Fruit fly (Drosophila melanogaster) whole organism, wandering third instar larva: Measurements from ENCODE around the gene CG33296.
A peak's percentile ranks its signal among the peaks of the same experiment; 100 is the strongest.

ENCODE experiments used
- CG32264 ChIP-seq: fragments of 200-800 bp; sonication (Bioruptor generic); optimal IDR thresholded peaks from 2 replicates; lab custom pipeline; 2016; ENCODE audit warnings: missing biosample characterization, missing genetic modification characterization
- CG9705 ChIP-seq: fragments of 200-800 bp; sonication (Bioruptor generic); optimal IDR thresholded peaks from 2 replicates; lab custom pipeline; 2018; ENCODE audit warnings: missing biosample characterization, mild to moderate bottlenecking, missing genetic modification characterization
- CrebA ChIP-seq: fragments of 200-800 bp; sonication (Bioruptor generic); optimal IDR thresholded peaks from 2 replicates; lab custom pipeline; 2016; ENCODE audit warnings: missing biosample characterization, mild to moderate bottlenecking, missing genetic modification characterization, borderline replicate concordance
- Dfd ChIP-seq: fragments of >200 bp; optimal IDR thresholded peaks from 2 replicates; lab custom pipeline; 2017; ENCODE audit warnings: missing biosample characterization, missing genetic modification characterization
- Dif ChIP-seq: fragments of 200-275, 200-300 bp; sonication (Bioruptor generic); optimal IDR thresholded peaks from 2 replicates; lab custom pipeline; 2018; ENCODE audit warnings: missing biosample characterization, missing genetic modification characterization; ENCODE audit not compliant: partially characterized antibody
- HLH106 ChIP-seq: fragments of 200-800 bp; optimal IDR thresholded peaks from 3 replicates; lab custom pipeline; 2019; ENCODE audit warnings: missing biosample characterization, mild to moderate bottlenecking, missing genetic modification characterization, moderate library complexity
- Hnf4 ChIP-seq: fragments of 200-800 bp; sonication (Bioruptor generic); optimal IDR thresholded peaks from 2 replicates; lab custom pipeline; 2016; ENCODE audit warnings: missing biosample characterization, mild to moderate bottlenecking, missing genetic modification characterization
- Hr78 ChIP-seq: fragments of >200 bp; optimal IDR thresholded peaks from 2 replicates; lab custom pipeline; 2017; ENCODE audit warnings: missing biosample characterization, missing genetic modification characterization
- Hr83 ChIP-seq: fragments of 200-300 bp; sonication (Bioruptor generic); optimal IDR thresholded peaks from 2 replicates; lab custom pipeline; 2016; ENCODE audit warnings: missing biosample characterization, mild to moderate bottlenecking, missing genetic modification characterization, moderate library complexity; ENCODE audit not compliant: poor library complexity, severe bottlenecking
- Jra ChIP-seq: sonication (Bioruptor generic); optimal IDR thresholded peaks from 2 replicates; lab custom pipeline; 2016; ENCODE audit warnings: missing biosample characterization, missing genetic modification characterization
- Mio ChIP-seq: sonication (Bioruptor generic); optimal IDR thresholded peaks from 2 replicates; lab custom pipeline; 2016; ENCODE audit warnings: missing biosample characterization, missing genetic modification characterization
- OdsH ChIP-seq: fragments of 200-800 bp; sonication (Bioruptor generic); optimal IDR thresholded peaks from 2 replicates; lab custom pipeline; 2016; ENCODE audit warnings: missing biosample characterization, mild to moderate bottlenecking, missing genetic modification characterization
- Rel ChIP-seq, 2 experiments: fragments of 200-800 bp; sonication (Bioruptor generic) in 1 of 2; optimal IDR thresholded peaks; 2 replicates in 1 of 2; 3 replicates in 1 of 2; lab custom pipeline; 2016 to 2019; ENCODE audit warnings: mild to moderate bottlenecking in 2 of 2, missing biosample characterization in 2 of 2, missing genetic modification characterization in 2 of 2, moderate library complexity in 1 of 2
- Sp1 ChIP-seq: fragments of 200-800 bp; sonication (Bioruptor generic); optimal IDR thresholded peaks from 3 replicates; lab custom pipeline; 2019; ENCODE audit warnings: missing biosample characterization, mild to moderate bottlenecking, missing genetic modification characterization, moderate library complexity
- Vsx2 ChIP-seq: fragments of 200-300, 225-300 bp; sonication (Bioruptor generic); optimal IDR thresholded peaks from 2 replicates; lab custom pipeline; 2018; ENCODE audit warnings: missing biosample characterization, missing genetic modification characterization; ENCODE audit not compliant: partially characterized antibody
- br ChIP-seq: fragments of 200-800 bp; sonication (Bioruptor generic); optimal IDR thresholded peaks from 2 replicates; lab custom pipeline; 2016; ENCODE audit warnings: missing biosample characterization, missing genetic modification characterization
- dl ChIP-seq, 2 experiments: fragments of 175-275, 200-275 bp in 1 of 2; fragments of 200-275 bp in 1 of 2; sonication (Bioruptor generic); optimal IDR thresholded peaks; lab custom pipeline; 2018; ENCODE audit warnings: mild to moderate bottlenecking in 2 of 2, missing biosample characterization in 2 of 2, missing genetic modification characterization in 2 of 2, moderate library complexity in 2 of 2; ENCODE audit not compliant: partially characterized antibody in 2 of 2, insufficient read depth in 1 of 2
- dmrt93B ChIP-seq: fragments of 200-800 bp; sonication (Bioruptor generic); optimal IDR thresholded peaks from 2 replicates; lab custom pipeline; 2018; ENCODE audit warnings: missing biosample characterization, mild to moderate bottlenecking, missing genetic modification characterization
- foxo ChIP-seq, 2 experiments: fragments of 200-800 bp; sonication (Bioruptor generic); optimal IDR thresholded peaks; 2 replicates in 1 of 2; 3 replicates in 1 of 2; lab custom pipeline; 2016 to 2017; ENCODE audit warnings: missing biosample characterization in 2 of 2, missing genetic modification characterization in 2 of 2
- fru ChIP-seq: fragments of 200-800 bp; sonication (Bioruptor generic); optimal IDR thresholded peaks from 3 replicates; lab custom pipeline; 2016; ENCODE audit warnings: missing biosample characterization, mild to moderate bottlenecking, missing genetic modification characterization
- h ChIP-seq: fragments of 200-800 bp; sonication (Bioruptor generic); optimal IDR thresholded peaks from 3 replicates; lab custom pipeline; 2016; ENCODE audit warnings: missing biosample characterization, mild to moderate bottlenecking, missing genetic modification characterization
- jim ChIP-seq: fragments of 175-275, 200-325 bp; sonication (Bioruptor generic); optimal IDR thresholded peaks from 2 replicates; lab custom pipeline; 2016; ENCODE audit warnings: missing biosample characterization, mild to moderate bottlenecking, missing genetic modification characterization
- pan ChIP-seq: fragments of >200 bp; optimal IDR thresholded peaks from 2 replicates; lab custom pipeline; 2017
- psq ChIP-seq: fragments of 200-800 bp; sonication (Bioruptor generic); optimal IDR thresholded peaks from 3 replicates; lab custom pipeline; 2017; ENCODE audit warnings: missing biosample characterization, mild to moderate bottlenecking, missing genetic modification characterization, moderate library complexity
- rgr ChIP-seq: fragments of 200-800 bp; sonication (Bioruptor generic); optimal IDR thresholded peaks from 3 replicates; lab custom pipeline; 2016; ENCODE audit warnings: missing biosample characterization, mild to moderate bottlenecking, missing genetic modification characterization
- sage ChIP-seq: fragments of 200-800 bp; sonication (Bioruptor generic); optimal IDR thresholded peaks from 2 replicates; lab custom pipeline; 2016; ENCODE audit warnings: missing biosample characterization, mild to moderate bottlenecking, missing genetic modification characterization
- sv ChIP-seq: fragments of 200-800 bp; sonication (Bioruptor generic); optimal IDR thresholded peaks from 3 replicates; lab custom pipeline; 2016; ENCODE audit warnings: missing biosample characterization, missing genetic modification characterization
- tai ChIP-seq: sonication (Bioruptor generic); optimal IDR thresholded peaks from 2 replicates; lab custom pipeline; 2016; ENCODE audit warnings: missing biosample characterization, missing genetic modification characterization
- usp ChIP-seq: fragments of >200 bp; optimal IDR thresholded peaks from 2 replicates; lab custom pipeline; 2017; ENCODE audit warnings: missing biosample characterization, missing genetic modification characterization
- woc ChIP-seq: sonication (Bioruptor generic); optimal IDR thresholded peaks from 2 replicates; lab custom pipeline; 2016; ENCODE audit warnings: missing biosample characterization, mild to moderate bottlenecking, missing genetic modification characterization

The CG33296 gene

DNA sequence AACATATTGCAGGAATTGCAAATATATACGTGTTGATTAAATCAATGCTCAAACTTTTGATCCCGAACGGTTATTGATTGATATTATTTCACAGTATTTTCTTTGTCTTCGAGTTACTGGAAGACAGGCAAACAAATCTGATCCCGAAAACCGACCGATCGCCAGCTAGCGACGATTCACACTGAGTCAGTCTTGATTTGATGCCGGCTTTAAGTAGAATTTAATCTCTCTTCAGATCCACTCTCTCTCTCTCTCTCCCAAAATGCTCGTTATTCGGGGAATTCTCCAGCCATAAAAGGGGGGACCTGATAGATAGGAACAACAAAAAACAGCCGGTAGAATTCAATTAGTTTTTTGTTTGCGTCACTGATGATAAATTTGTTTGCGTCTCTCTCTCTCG lies 15.0 kb downstream of the CG33296 start, which contains the start of gene Tep2:
TSS of gene Tep2 (minus strand) at position 185 of the 400 bp plus-strand sequence.
- peak; percentile 47 to 58 for TF ChIP-seq dl (GFP tag; optimal IDR thresholded peaks at IDR 0.05; lab: Kevin White, UChicago; ENCODE audit: insufficient read depth in 1 of 2, partially characterized antibody in 2 of 2)
- no peak for TF ChIP-seq woc (GFP tag; lab: Kevin White, UChicago)
- peak; percentile 58 for TF ChIP-seq Jra (GFP tag; lab: Kevin White, UChicago)
- peak; percentile 36 for TF ChIP-seq rgr (GFP tag; lab: Kevin White, UChicago)
- no peak for TF ChIP-seq Mio (GFP tag; lab: Kevin White, UChicago)
- peak; percentile 43 for TF ChIP-seq fru
- peak; percentile 71 for TF ChIP-seq Dif (GFP tag; lab: Kevin White, UChicago)
- TF ChIP-seq sv (GFP tag; lab: Kevin White, UChicago) = no peak
- peak; percentile 26 for TF ChIP-seq h (GFP tag; lab: Kevin White, UChicago)
- TF ChIP-seq HLH106 = no peak
- peak; percentile 2 for TF ChIP-seq Hr83 (GFP tag; lab: Kevin White, UChicago)
- no peak for TF ChIP-seq Hr78 (GFP tag; lab: Kevin White, UChicago)
- TF ChIP-seq CG9705 = no peak
- no peak for TF ChIP-seq Rel (GFP tag; optimal IDR thresholded peaks at IDR 0.05; lab: Kevin White, UChicago)
- TF ChIP-seq Rel (tag; optimal IDR thresholded peaks at IDR 0.05; lab: Kevin White, UChicago) = peak; percentile 96
- no peak for TF ChIP-seq usp (GFP tag; lab: Kevin White, UChicago)

DNA sequence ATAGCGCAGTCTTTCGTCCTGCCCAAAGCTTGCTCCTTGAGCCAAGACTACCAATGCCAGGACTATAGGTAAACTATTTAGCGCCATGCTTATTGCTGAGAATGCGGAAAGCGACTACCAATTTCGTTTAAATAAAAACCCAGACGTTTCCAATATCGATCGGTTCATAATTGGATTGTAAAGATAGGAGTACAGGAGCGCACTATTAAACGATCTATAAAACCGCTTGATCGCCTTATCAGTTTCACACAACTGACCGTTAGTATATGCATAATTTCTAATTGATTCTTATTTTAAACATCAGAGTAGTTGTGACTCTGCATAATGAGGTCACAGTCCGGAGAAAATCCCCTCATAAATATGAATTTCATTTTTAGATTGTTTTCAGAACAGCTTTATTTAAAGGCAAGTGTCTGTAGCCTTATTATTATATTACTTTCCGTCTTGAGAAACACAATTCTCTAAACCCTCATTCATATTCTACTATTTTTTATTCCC lies 23.8 kb downstream of the CG33296 start, which contains the start of the genes CG7025 and CG43235:
TSS of gene CG7025 (minus strand) at position 101 of the 498 bp plus-strand sequence.
TSS of gene CG43235 (plus strand) at position 448 of the 498 bp plus-strand sequence.
- TF ChIP-seq OdsH = no peak
- TF ChIP-seq Hr78 (GFP tag; lab: Kevin White, UChicago) = no peak
- no peak for TF ChIP-seq h (GFP tag; lab: Kevin White, UChicago)
- TF ChIP-seq Jra (GFP tag; lab: Kevin White, UChicago) = no peak
- no peak for TF ChIP-seq br (GFP tag; lab: Kevin White, UChicago)
- TF ChIP-seq CG32264 (GFP tag; lab: Kevin White, UChicago) = no peak
- TF ChIP-seq Dfd = no peak

DNA sequence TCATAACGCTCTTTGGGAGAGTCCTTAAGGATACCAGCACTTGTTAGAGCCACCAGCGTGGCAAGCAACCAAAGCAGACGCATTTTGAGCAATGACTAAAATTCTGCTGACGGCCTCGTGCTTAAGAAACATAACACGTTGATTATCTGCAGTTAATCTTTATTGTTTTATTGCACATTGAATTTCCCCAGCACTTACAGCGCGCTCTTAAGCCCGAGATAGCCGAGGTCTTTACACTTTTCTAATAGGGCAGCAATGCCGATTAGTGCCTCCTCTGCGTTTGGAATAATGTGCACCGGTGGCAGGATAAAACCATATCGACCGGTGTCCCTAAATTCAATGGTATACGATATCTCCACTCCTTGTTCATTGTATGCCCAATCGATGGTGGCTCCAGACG lies 25.5 kb downstream of the CG33296 start, which contains the start of gene CG18585:
TSS of gene CG18585 (minus strand) at position 101 of the 400 bp plus-strand sequence.
- TF ChIP-seq CG9705 = no peak

DNA sequence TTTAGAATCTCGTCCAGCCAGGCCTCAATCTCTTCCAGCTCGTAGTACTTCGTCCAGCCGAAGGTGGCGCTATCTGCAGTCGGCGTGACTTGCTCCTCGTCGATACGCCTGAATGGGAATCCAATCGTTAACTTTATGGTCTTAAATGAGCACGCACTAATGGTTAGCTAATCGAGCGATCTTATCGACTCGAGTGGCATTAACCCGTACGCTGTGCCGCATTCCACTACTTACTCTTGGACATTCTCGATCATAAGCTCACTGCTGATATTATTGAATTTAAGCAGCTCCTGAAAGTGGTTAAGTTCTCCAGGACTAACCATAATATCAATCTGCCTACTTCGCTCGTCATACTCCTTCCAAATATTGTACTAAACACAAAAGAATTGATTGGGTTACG lies 26.0 kb downstream of the CG33296 start:
- no peak for TF ChIP-seq sv (GFP tag; lab: Kevin White, UChicago)
- TF ChIP-seq tai (GFP tag; lab: Kevin White, UChicago) = no peak
- no peak for TF ChIP-seq Hnf4
- no peak for TF ChIP-seq Rel (GFP tag; optimal IDR thresholded peaks at IDR 0.05; lab: Kevin White, UChicago)
- TF ChIP-seq Rel (tag; optimal IDR thresholded peaks at IDR 0.05; lab: Kevin White, UChicago) = no peak
- no peak for TF ChIP-seq h (GFP tag; lab: Kevin White, UChicago)
- no peak for TF ChIP-seq CG9705
- no peak for TF ChIP-seq foxo (GFP tag; optimal IDR thresholded peaks at IDR 0.05; lab: Kevin White, UChicago)

DNA sequence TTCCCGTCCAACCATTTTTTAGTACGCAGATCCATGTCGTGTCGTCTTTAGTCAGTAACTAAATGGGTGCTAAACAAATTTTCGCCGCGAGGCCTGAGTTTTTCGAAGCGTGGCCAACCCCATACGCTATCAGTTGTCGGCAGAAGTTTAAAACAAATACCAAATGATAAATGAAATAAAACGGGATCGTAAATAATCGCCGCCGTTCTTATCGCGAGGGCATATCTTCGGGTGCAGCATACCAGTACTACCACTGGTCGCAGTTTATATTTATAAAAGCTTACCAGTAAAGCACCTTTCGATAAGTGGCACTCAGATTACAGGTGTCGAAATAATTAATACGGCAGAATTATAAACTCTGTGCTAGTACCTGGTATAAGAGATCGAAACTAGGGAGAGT lies 31.2 kb downstream of the CG33296 start:
- TF ChIP-seq h (GFP tag; lab: Kevin White, UChicago) = peak; percentile 69
- peak; percentile 50 for TF ChIP-seq CrebA
- TF ChIP-seq Rel (GFP tag; optimal IDR thresholded peaks at IDR 0.05; lab: Kevin White, UChicago) = no peak
- peak; percentile 35 for TF ChIP-seq Rel (tag; optimal IDR thresholded peaks at IDR 0.05; lab: Kevin White, UChicago)
- no peak for TF ChIP-seq Dif (GFP tag; lab: Kevin White, UChicago)

DNA sequence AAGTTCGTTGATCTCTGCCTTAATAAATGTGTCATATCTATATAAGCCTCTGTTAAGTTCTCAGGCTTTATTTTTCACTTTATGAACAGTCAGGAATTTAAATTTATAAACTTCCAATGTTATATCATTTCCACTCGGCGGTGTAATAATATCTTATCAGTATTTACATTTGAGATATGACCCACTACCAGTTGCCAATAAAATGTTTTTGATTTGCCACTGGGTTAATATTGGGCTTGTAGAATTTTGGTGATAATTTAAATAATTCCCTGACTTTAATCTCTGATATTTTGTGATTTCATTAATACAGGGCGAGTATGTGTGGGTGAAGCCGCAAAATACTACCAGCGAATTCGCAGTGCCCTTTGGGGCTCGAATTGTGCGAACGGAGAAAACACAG lies 36.1 kb downstream of the CG33296 start:
- TF ChIP-seq Rel (GFP tag; optimal IDR thresholded peaks at IDR 0.05; lab: Kevin White, UChicago) (no peak), Rel (tag; optimal IDR thresholded peaks at IDR 0.05; lab: Kevin White, UChicago) (no peak), psq (no peak), Jra (GFP tag; lab: Kevin White, UChicago) (no peak), Sp1 (GFP tag; lab: Kevin White, UChicago) (no peak), sage (GFP tag; lab: Kevin White, UChicago) (no peak), h (GFP tag; lab: Kevin White, UChicago) (no peak), jim (GFP tag; lab: Kevin White, UChicago) (no peak), Mio (GFP tag; lab: Kevin White, UChicago) (no peak), Hr83 (GFP tag; lab: Kevin White, UChicago) (no peak), sv (GFP tag; lab: Kevin White, UChicago) (no peak), CrebA (no peak), br (GFP tag; lab: Kevin White, UChicago) (no peak), Vsx2 (no peak), pan (lab: Kevin White, UChicago) (no peak), tai (GFP tag; lab: Kevin White, UChicago) (no peak), Dfd (no peak), dmrt93B (GFP tag; lab: Kevin White, UChicago) (no peak)
